Worm (Caenorhabditis elegans): ENCODE data around the gene paqr-2.

paqr-2 gene

ce11 chrIII:5421406-5421805 is 41.7 kb upstream of the paqr-2 start:
- TF ChIP-seq hmg-1.2 (GFP tag; IDR thresholded peaks at IDR 0.05), result peak; percentile 65; the same call in 1 of the 2 replicates
- peak; percentile 4 for TF ChIP-seq lin-40 (tag; optimal IDR thresholded peaks at IDR 0.05)
- TF ChIP-seq lsy-27 (tag; optimal IDR thresholded peaks at IDR 0.05; ENCODE audit: borderline replicate concordance, insufficient read depth), result no peak
- TF ChIP-seq ztf-26 (tag; optimal IDR thresholded peaks at IDR 0.05), result peak; percentile 4
- no peak for TF ChIP-seq nfya-2 (GFP tag; IDR thresholded peaks at IDR 0.05)
- TF ChIP-seq C06A6.2 (GFP tag; conservative IDR thresholded peaks at IDR 0.05), result no peak
- TF ChIP-seq B0261.1 (tag; optimal IDR thresholded peaks at IDR 0.05), result no peak
- TF ChIP-seq ceh-27 (GFP tag; optimal IDR thresholded peaks at IDR 0.05), result no peak
- peak; percentile 72 for TF ChIP-seq nhr-80 (tag; optimal IDR thresholded peaks at IDR 0.05)
- TF ChIP-seq let-526 (GFP tag; IDR thresholded peaks at IDR 0.05), result no peak
- no peak for TF ChIP-seq nhr-179 (tag; optimal IDR thresholded peaks at IDR 0.05)
- peak; percentile 41 to 63 for TF ChIP-seq let-607 (tag; optimal IDR thresholded peaks at IDR 0.05)

- TF ChIP-seq zfh-2 (GFP tag; conservative IDR thresholded peaks at IDR 0.05), result no peak
- no peak for TF ChIP-seq hlh-12 (tag; optimal IDR thresholded peaks at IDR 0.05)
- TF ChIP-seq bed-2 (GFP tag; IDR thresholded peaks at IDR 0.05), result no peak
- TF ChIP-seq nfya-1 (tag; optimal IDR thresholded peaks at IDR 0.05; ENCODE audit: borderline replicate concordance, insufficient read depth), result no peak
- TF ChIP-seq nhr-27 (tag; optimal IDR thresholded peaks at IDR 0.05), result no peak
- no peak for TF ChIP-seq Y53G8AR.9 (GFP tag; conservative IDR thresholded peaks at IDR 0.05)
- no peak for TF ChIP-seq ceh-79 (tag; optimal IDR thresholded peaks at IDR 0.05)
- no peak for TF ChIP-seq snpc-4 (GFP tag; optimal IDR thresholded peaks at IDR 0.05)
- no peak for TF ChIP-seq snpc-4 (tag; optimal IDR thresholded peaks at IDR 0.05)
- no peak for TF ChIP-seq F22D6.2 (tag; optimal IDR thresholded peaks at IDR 0.05)
- no peak for TF ChIP-seq B0261.1 (tag; optimal IDR thresholded peaks at IDR 0.05)
- no peak for TF ChIP-seq rpc-1 (optimal IDR thresholded peaks at IDR 0.05)
- TF ChIP-seq rpc-1 (tag; optimal IDR thresholded peaks at IDR 0.05), result no peak
- TF ChIP-seq ztf-18 (tag; optimal IDR thresholded peaks at IDR 0.05), result no peak
- no peak for TF ChIP-seq nhr-90 (tag; optimal IDR thresholded peaks at IDR 0.05)
These were observed 40.5 kb upstream of the paqr-2 start for ce11 chrIII:5420276-5420675.

- TF ChIP-seq hmg-20 (GFP tag; IDR thresholded peaks at IDR 0.05), result no peak
These were observed 39.8 kb upstream of the paqr-2 start for ce11 chrIII:5419527-5419926.

ce11 chrIII:5417921-5418320 is 38.2 kb upstream of the paqr-2 start:
- TF ChIP-seq bed-1 (GFP tag; IDR thresholded peaks at IDR 0.05) (no peak), sptf-2 (GFP tag; optimal IDR thresholded peaks at IDR 0.05) (no peak), nfya-2 (GFP tag; IDR thresholded peaks at IDR 0.05) (no peak), ceh-100 (GFP tag; IDR thresholded peaks at IDR 0.05) (no peak), C06A6.2 (GFP tag; conservative IDR thresholded peaks at IDR 0.05) (no peak), nhr-120 (GFP tag; IDR thresholded peaks at IDR 0.05) (no peak), attf-6 (GFP tag; IDR thresholded peaks at IDR 0.05) (no peak), ztf-25 (GFP tag; IDR thresholded peaks at IDR 0.05) (no peak), hsf-1 (GFP tag; IDR thresholded peaks at IDR 0.05) (no peak), somi-1 (GFP tag; optimal IDR thresholded peaks at IDR 0.05) (no peak), efl-1 (GFP tag; optimal IDR thresholded peaks at IDR 0.05) (no peak), lsy-27 (tag; optimal IDR thresholded peaks at IDR 0.05; ENCODE audit: borderline replicate concordance, insufficient read depth) (no peak), B0336.3 (GFP tag; IDR thresholded peaks at IDR 0.05) (no peak)
